Fruit fly (Drosophila melanogaster) whole organism, embryonic: ENCODE data around the gene CG11726.

Experiments
- ATbp ChIP-seq: fragments of 200-800 bp; sonication (Bioruptor generic); optimal IDR thresholded peaks from 2 replicates; lab custom pipeline; 2017; ENCODE audit warnings: missing biosample characterization, mild to moderate bottlenecking, missing genetic modification characterization, missing genetic modification reagents
- CG10267 ChIP-seq: fragments of 200-800 bp; sonication (Bioruptor generic); optimal IDR thresholded peaks from 2 replicates; lab custom pipeline; 2018; ENCODE audit warnings: missing biosample characterization, mild to moderate bottlenecking, missing genetic modification characterization, moderate library complexity
- CG10274 ChIP-seq: fragments of 200-800 bp; sonication (Bioruptor generic); optimal IDR thresholded peaks from 3 replicates; lab custom pipeline; 2017; ENCODE audit warnings: missing biosample characterization, mild to moderate bottlenecking, missing genetic modification characterization
- CG10366 ChIP-seq: fragments of 200-800 bp; sonication (Bioruptor generic); IDR thresholded peaks from 2 replicates; pipeline ENCODE4 v1.3.6; 2022; ENCODE audit warnings: missing biosample characterization, missing genetic modification characterization
- CG10462 ChIP-seq: fragments of 200-800 bp; sonication (Bioruptor generic); optimal IDR thresholded peaks from 2 replicates; lab custom pipeline; 2016; ENCODE audit warnings: missing biosample characterization, missing genetic modification characterization
- CG11247 ChIP-seq: fragments of 200-800 bp; sonication (Bioruptor generic); IDR thresholded peaks from 2 replicates; pipeline ENCODE4 v1.3.6; 2022; ENCODE audit warnings: missing biosample characterization, missing genetic modification characterization
- CG11696 ChIP-seq: fragments of 200-800 bp; sonication (Bioruptor generic); IDR thresholded peaks from 2 replicates; pipeline ENCODE4 v1.3.6; 2022; ENCODE audit warnings: missing biosample characterization, missing genetic modification characterization
- CG12299 ChIP-seq: fragments of 200-800 bp; sonication (Bioruptor generic); optimal IDR thresholded peaks from 2 replicates; lab custom pipeline; 2018; ENCODE audit warnings: missing biosample characterization, mild to moderate bottlenecking, missing genetic modification characterization
- CG12769 ChIP-seq: fragments of 200-800 bp; sonication (Bioruptor generic); optimal IDR thresholded peaks from 2 replicates; lab custom pipeline; 2019; ENCODE audit warnings: missing biosample characterization, mild to moderate bottlenecking, missing genetic modification characterization, moderate library complexity
- CG13424 ChIP-seq: fragments of 200-800 bp; sonication (Bioruptor generic); optimal IDR thresholded peaks from 2 replicates; lab custom pipeline; 2019; ENCODE audit warnings: missing biosample characterization, mild to moderate bottlenecking, missing genetic modification characterization, moderate library complexity
- CG14710 ChIP-seq: fragments of 200-800 bp; sonication (Bioruptor generic); optimal IDR thresholded peaks from 3 replicates; lab custom pipeline; 2019; ENCODE audit warnings: missing biosample characterization, mild to moderate bottlenecking, missing genetic modification characterization, moderate library complexity
- CG15269 ChIP-seq: fragments of 200-800 bp; sonication (Bioruptor generic); optimal IDR thresholded peaks from 2 replicates; lab custom pipeline; 2018; ENCODE audit warnings: missing biosample characterization, mild to moderate bottlenecking, missing genetic modification characterization, moderate library complexity
- CG17385 ChIP-seq: fragments of 200-800 bp; sonication (Bioruptor generic); optimal IDR thresholded peaks from 3 replicates; lab custom pipeline; 2018; ENCODE audit warnings: missing biosample characterization, mild to moderate bottlenecking, missing genetic modification characterization
- CG18011 ChIP-seq: fragments of 200-800 bp; sonication (Bioruptor generic); optimal IDR thresholded peaks from 2 replicates; lab custom pipeline; 2017; ENCODE audit warnings: missing biosample characterization, missing genetic modification characterization, mild to moderate bottlenecking, moderate library complexity, missing genotype
- CG2120 ChIP-seq: fragments of 200-800 bp; sonication (Bioruptor generic); optimal IDR thresholded peaks from 3 replicates; lab custom pipeline; 2016; ENCODE audit warnings: missing biosample characterization, missing genetic modification characterization
- CG3281 ChIP-seq: fragments of 200-800 bp; sonication (Bioruptor generic); optimal IDR thresholded peaks from 3 replicates; lab custom pipeline; 2017; ENCODE audit warnings: missing biosample characterization, mild to moderate bottlenecking, missing genetic modification characterization
- CG3726 ChIP-seq: fragments of 200-800 bp; sonication (Bioruptor generic); IDR thresholded peaks from 3 replicates; pipeline ENCODE4, ENCODE4 v1.3.6; 2022; ENCODE audit warnings: missing biosample characterization, missing genetic modification characterization
- CG4360 ChIP-seq: fragments of 200-800 bp; sonication (Bioruptor generic); IDR thresholded peaks from 2 replicates; pipeline ENCODE4 v1.3.6; 2022; ENCODE audit warnings: missing biosample characterization, missing genetic modification characterization
- CG4820 ChIP-seq: fragments of 200-800 bp; sonication (Bioruptor generic); optimal IDR thresholded peaks from 3 replicates; lab custom pipeline; 2016; ENCODE audit warnings: missing biosample characterization, missing genetic modification characterization
- CG5953 ChIP-seq: fragments of 200-800 bp; sonication (Bioruptor generic); IDR thresholded peaks from 2 replicates; pipeline ENCODE4 v1.3.6; 2022; ENCODE audit warnings: missing biosample characterization, missing genetic modification characterization
- CG6765 ChIP-seq: fragments of 200-800 bp; sonication (Bioruptor generic); optimal IDR thresholded peaks from 3 replicates; lab custom pipeline; 2017; ENCODE audit warnings: missing biosample characterization, mild to moderate bottlenecking, missing genetic modification characterization
- D ChIP-seq, 2 experiments: fragments of 200-800 bp in 1 of 2; fragments of >200 bp in 1 of 2; sonication (Bioruptor generic) in 1 of 2; optimal IDR thresholded peaks; 2 replicates in 1 of 2; 3 replicates in 1 of 2; lab custom pipeline; 2017; ENCODE audit warnings: mild to moderate bottlenecking in 1 of 2, missing biosample characterization in 1 of 2, missing genetic modification characterization in 1 of 2, missing genetic modification reagents in 1 of 2
- Dll ChIP-seq: fragments of 200-800 bp; sonication (Bioruptor generic); IDR thresholded peaks from 4 replicates; pipeline ENCODE4 v1.3.6; 2022; ENCODE audit warnings: missing biosample characterization, missing genetic modification characterization; ENCODE audit not compliant: partially characterized antibody
- Drgx ChIP-seq: fragments of 200-800 bp; sonication (Bioruptor generic); IDR thresholded peaks from 2 replicates; pipeline ENCODE4 v1.3.6; 2022; ENCODE audit warnings: missing biosample characterization, missing genetic modification characterization
- E2f2 ChIP-seq: fragments of 200-800 bp; sonication (Bioruptor generic); IDR thresholded peaks from 2 replicates; pipeline ENCODE4 v1.3.6; 2022; ENCODE audit warnings: missing biosample characterization, missing genetic modification characterization
- HHEX ChIP-seq: fragments of 200-800 bp; sonication (Bioruptor generic); optimal IDR thresholded peaks from 3 replicates; lab custom pipeline; 2017; ENCODE audit warnings: missing biosample characterization, mild to moderate bottlenecking, missing genetic modification characterization, missing genetic modification reagents
- HLH54F ChIP-seq: fragments of 200-800 bp; sonication (Bioruptor generic); optimal IDR thresholded peaks from 3 replicates; lab custom pipeline; 2016; ENCODE audit warnings: missing biosample characterization, missing genetic modification characterization
- Pdp1 ChIP-seq, 2 experiments: fragments of 200-800 bp; sonication (Bioruptor generic); optimal IDR thresholded peaks; 3 replicates each; lab custom pipeline; 2016; ENCODE audit warnings: missing biosample characterization in 2 of 2, missing genetic modification characterization in 2 of 2, mild to moderate bottlenecking in 1 of 2, moderate library complexity in 1 of 2
- Sry-β ChIP-seq: fragments of 200-800 bp; sonication (Bioruptor generic); optimal IDR thresholded peaks from 2 replicates; lab custom pipeline; 2018; ENCODE audit warnings: missing biosample characterization, mild to moderate bottlenecking, missing genetic modification characterization, moderate library complexity
- Taf1 ChIP-seq: fragments of 200-800 bp; sonication (Bioruptor generic); IDR thresholded peaks from 2 replicates; pipeline ENCODE4 v1.3.6; 2022; ENCODE audit warnings: missing biosample characterization, missing genetic modification characterization
- ash1 ChIP-seq: fragments of 200-800 bp; sonication (Bioruptor generic); optimal IDR thresholded peaks from 2 replicates; lab custom pipeline; 2018; ENCODE audit warnings: missing biosample characterization, mild to moderate bottlenecking, missing genetic modification characterization
- dati ChIP-seq: fragments of 200-800 bp; sonication (Bioruptor generic); IDR thresholded peaks from 2 replicates; pipeline ENCODE4 v1.3.6; 2022; ENCODE audit warnings: missing biosample characterization, missing genetic modification characterization
- dm ChIP-seq: fragments of 200-800 bp; sonication (Bioruptor generic); optimal IDR thresholded peaks from 3 replicates; lab custom pipeline; 2016; ENCODE audit warnings: missing biosample characterization, missing genetic modification characterization
- emc ChIP-seq: fragments of 200-800 bp; sonication (Bioruptor generic); optimal IDR thresholded peaks from 2 replicates; lab custom pipeline; 2016; ENCODE audit warnings: missing biosample characterization, missing genetic modification characterization
- gce ChIP-seq: fragments of 200-800 bp; sonication (Bioruptor generic); IDR thresholded peaks from 3 replicates; pipeline ENCODE4 v1.3.6; 2022; ENCODE audit warnings: missing biosample characterization, missing genetic modification characterization
- h ChIP-seq: fragments of >200 bp; optimal IDR thresholded peaks from 2 replicates; lab custom pipeline; 2017
- kay ChIP-seq: fragments of 200-800 bp; sonication (Bioruptor generic); optimal IDR thresholded peaks from 2 replicates; lab custom pipeline; 2016; ENCODE audit warnings: missing biosample characterization, missing genetic modification characterization
- nerfin-1 ChIP-seq: fragments of 200-800 bp; sonication (Bioruptor generic); optimal IDR thresholded peaks from 3 replicates; lab custom pipeline; 2019; ENCODE audit warnings: missing biosample characterization, mild to moderate bottlenecking, missing genetic modification characterization, moderate library complexity
- nerfin-2 ChIP-seq: fragments of 200-800 bp; sonication (Bioruptor generic); IDR thresholded peaks from 2 replicates; pipeline ENCODE4 v1.3.6; 2022; ENCODE audit warnings: missing biosample characterization, missing genetic modification characterization; ENCODE audit not compliant: partially characterized antibody
- peb ChIP-seq: fragments of 200-800 bp; sonication (Bioruptor generic); IDR thresholded peaks from 2 replicates; pipeline ENCODE4 v1.3.6; 2022; ENCODE audit warnings: missing biosample characterization, missing genetic modification characterization
- pzg ChIP-seq: fragments of 200-800 bp; sonication (Bioruptor generic); optimal IDR thresholded peaks from 3 replicates; lab custom pipeline; 2018; ENCODE audit warnings: missing biosample characterization, mild to moderate bottlenecking, missing genetic modification characterization, moderate library complexity
- repo ChIP-seq: fragments of 200-800 bp; sonication (Bioruptor generic); optimal IDR thresholded peaks from 2 replicates; lab custom pipeline; 2016; ENCODE audit warnings: missing biosample characterization, missing genetic modification characterization
- scrt ChIP-seq: fragments of 200-800 bp; sonication (Bioruptor generic); optimal IDR thresholded peaks from 2 replicates; lab custom pipeline; 2018; ENCODE audit warnings: missing biosample characterization, mild to moderate bottlenecking, missing genetic modification characterization, moderate library complexity
- sima ChIP-seq: fragments of 200-800 bp; sonication (Bioruptor generic); optimal IDR thresholded peaks from 2 replicates; lab custom pipeline; 2016; ENCODE audit warnings: missing biosample characterization, missing genetic modification characterization
- sob ChIP-seq: fragments of 200-800 bp; sonication (Bioruptor generic); IDR thresholded peaks from 2 replicates; pipeline ENCODE4 v1.3.6; 2022; ENCODE audit warnings: missing biosample characterization, missing genetic modification characterization
- usp ChIP-seq: fragments of >200 bp; optimal IDR thresholded peaks from 2 replicates; lab custom pipeline; 2017; ENCODE audit warnings: missing biosample characterization, missing genetic modification characterization
- vfl ChIP-seq: fragments of 200-800 bp; sonication (Bioruptor generic); optimal IDR thresholded peaks from 2 replicates; lab custom pipeline; 2016; ENCODE audit warnings: missing biosample characterization, missing genetic modification characterization
- wor ChIP-seq: fragments of 200-800 bp; sonication (Bioruptor generic); IDR thresholded peaks from 2 replicates; pipeline ENCODE4 v1.3.6; 2022; ENCODE audit warnings: missing biosample characterization, missing genetic modification characterization
- zen2 ChIP-seq: fragments of 200-800 bp; sonication (Bioruptor generic); IDR thresholded peaks from 3 replicates; pipeline ENCODE4 v1.3.6; 2022; ENCODE audit warnings: missing biosample characterization, missing genetic modification characterization; ENCODE audit not compliant: partially characterized antibody

Gene CG11726

DNA sequence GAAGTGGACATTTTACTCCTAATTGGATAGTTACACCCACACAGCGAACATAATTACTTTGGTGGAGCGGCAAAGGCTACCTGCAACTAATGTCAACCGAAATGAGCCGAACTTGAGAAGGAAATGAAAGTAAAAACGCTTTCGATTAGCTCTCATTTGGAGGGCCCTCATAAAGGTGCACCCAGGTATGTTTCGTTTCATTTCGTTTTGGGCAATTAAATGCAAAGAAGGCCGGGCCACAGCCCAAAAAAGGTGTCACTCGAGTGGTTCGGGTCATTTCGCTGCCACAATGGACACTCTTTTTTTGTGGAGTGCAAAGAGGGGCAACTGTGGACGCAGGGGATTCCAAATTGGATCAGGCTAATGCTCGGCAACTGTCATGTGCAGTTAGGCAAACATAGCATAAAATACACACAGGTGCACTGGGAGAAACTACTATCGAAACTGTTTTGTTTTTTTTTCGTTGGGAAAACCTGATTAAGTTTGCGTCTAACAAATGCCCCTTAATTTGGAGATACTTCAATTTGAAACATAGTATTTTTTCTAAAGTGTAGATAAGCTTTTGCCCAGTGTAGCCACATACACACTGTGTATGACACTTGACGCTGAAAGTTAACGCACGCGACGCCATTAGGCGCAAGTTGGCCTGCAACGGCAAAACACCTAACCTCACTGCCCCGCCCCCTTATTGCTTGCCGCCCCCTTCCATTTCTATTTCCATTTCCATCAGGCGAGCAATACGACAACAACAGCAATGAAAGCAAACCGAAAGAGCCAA is 22.2 kb downstream of the CG11726 start (continued):
- TF ChIP-seq CG4820 (GFP tag; lab: Kevin White, UChicago) (peak; percentile 94), usp (GFP tag; lab: Kevin White, UChicago) (no peak), CG14710 (tag; lab: Kevin White, UChicago) (peak; percentile 75), Pdp1 (GFP tag; optimal IDR thresholded peaks at IDR 0.05; lab: Kevin White, UChicago) (peak; percentile 83 to 84), dati (GFP tag; lab: Robert Waterston, UW) (peak; percentile 93), CG15269 (tag; lab: Kevin White, UChicago) (peak; percentile 64), CG2120 (GFP tag; lab: Kevin White, UChicago) (no peak), dm (GFP tag; lab: Kevin White, UChicago) (peak; percentile 75), CG3726 (GFP tag; lab: Robert Waterston, UW) (peak; percentile 95), CG10366 (peak; percentile 93), gce (GFP tag; lab: Robert Waterston, UW) (peak; percentile 95), nerfin-1 (tag; lab: Kevin White, UChicago) (peak; percentile 71), CG18011 (no peak), CG12769 (tag; lab: Kevin White, UChicago) (peak; percentile 73), CG10462 (GFP tag; lab: Kevin White, UChicago) (peak; percentile 82), Dll (GFP tag; lab: Robert Waterston, UW) (no peak), CG17385 (GFP tag; lab: Kevin White, UChicago) (peak; percentile 63), repo (GFP tag; lab: Kevin White, UChicago) (peak; percentile 88), sob (GFP tag; lab: Robert Waterston, UW) (peak; percentile 86), CG12299 (tag; lab: Kevin White, UChicago) (peak; percentile 71), peb (GFP tag; lab: Robert Waterston, UW) (peak; percentile 92), Sry-β (GFP tag; lab: Kevin White, UChicago) (no peak), wor (GFP tag; lab: Robert Waterston, UW) (peak; percentile 91), zen2 (no peak), ATbp (peak; percentile 87), D (optimal IDR thresholded peaks at IDR 0.05; lab: Kevin White, UChicago) (no peak), D (GFP tag; optimal IDR thresholded peaks at IDR 0.05; lab: Kevin White, UChicago) (peak; percentile 81), HHEX (GFP tag; lab: Kevin White, UChicago) (peak; percentile 62), CG11696 (GFP tag; lab: Robert Waterston, UW) (peak; percentile 81), CG13424 (peak; percentile 71), scrt (GFP tag; lab: Kevin White, UChicago) (peak; percentile 53), sima (GFP tag; lab: Kevin White, UChicago) (no peak), emc (GFP tag; lab: Kevin White, UChicago) (peak; percentile 53), Taf1 (GFP tag; lab: Robert Waterston, UW) (peak; percentile 68), CG3281 (GFP tag; lab: Kevin White, UChicago) (no peak), ash1 (no peak), h (lab: Kevin White, UChicago) (no peak), nerfin-2 (GFP tag; lab: Robert Waterston, UW) (no peak), vfl (GFP tag; lab: Kevin White, UChicago) (peak; percentile 51), CG10274 (GFP tag; lab: Kevin White, UChicago) (peak; percentile 43), CG4360 (peak; percentile 86), CG5953 (GFP tag; lab: Robert Waterston, UW) (peak; percentile 94), Drgx (peak; percentile 85), pzg (no peak), kay (GFP tag; lab: Kevin White, UChicago) (peak; percentile 70), HLH54F (peak; percentile 33), CG6765 (GFP tag; lab: Kevin White, UChicago) (no peak), CG10267 (tag; lab: Kevin White, UChicago) (peak; percentile 45), E2f2 (0 out of 2 replicates have a peak, but pooled peaks have one; percentile 51), CG11247 (GFP tag; lab: Robert Waterston, UW) (peak; percentile 87)
